Worm (Caenorhabditis elegans) whole organism, young adult: ENCODE measurements around the gene H41C03.1.

ENCODE experiments used
- B0035.1 ChIP-seq: sonication (generic microtip); optimal IDR thresholded peaks from 2 replicates; lab custom pipeline; 2016; ENCODE audit warnings: missing genetic modification characterization, mild to moderate bottlenecking, missing compliant biosample characterization, missing genotype, missing genetic modification reagents
- B0261.1 ChIP-seq: sonication (generic microtip); optimal IDR thresholded peaks from 2 replicates; lab custom pipeline; 2016; ENCODE audit warnings: mild to moderate bottlenecking, missing genetic modification characterization, moderate library complexity, missing compliant biosample characterization
- C06A6.2 ChIP-seq: fragments of 200-800 bp; sonication (Bioruptor generic); conservative IDR thresholded peaks from 2 replicates; pipeline ENCODE4 v1.3.6; 2022; ENCODE audit warnings: missing genetic modification characterization, missing compliant biosample characterization
- D2030.7 ChIP-seq: fragments of 200-800 bp; sonication (Bioruptor generic); IDR thresholded peaks from 2 replicates; pipeline ENCODE4 v1.3.6; 2022; ENCODE audit warnings: missing genetic modification reagents, missing genetic modification characterization, missing compliant biosample characterization
- F23B12.7 ChIP-seq: sonication (generic microtip); optimal IDR thresholded peaks from 2 replicates; lab custom pipeline; 2017; ENCODE audit warnings: missing genetic modification characterization, mild to moderate bottlenecking, missing compliant biosample characterization, antibody characterized with exemption, moderate library complexity; ENCODE audit not compliant: insufficient read depth
- F33H1.4 ChIP-seq: fragments of 200-800 bp; sonication (Bioruptor generic); IDR thresholded peaks from 2 replicates; pipeline ENCODE4 v1.3.6; 2022; ENCODE audit warnings: missing genetic modification reagents, missing genetic modification characterization, missing compliant biosample characterization
- F37B4.10 ChIP-seq: fragments of 200-800 bp; sonication (Bioruptor generic); IDR thresholded peaks from 2 replicates; pipeline ENCODE4 v1.3.6; 2022; ENCODE audit warnings: missing genetic modification characterization, missing compliant biosample characterization
- F52B5.7 ChIP-seq: sonication (generic microtip); optimal IDR thresholded peaks from 2 replicates; lab custom pipeline; 2016; ENCODE audit warnings: mild to moderate bottlenecking, missing genetic modification characterization, missing compliant biosample characterization
- T07F8.4 ChIP-seq: sonication (generic microtip); optimal IDR thresholded peaks from 2 replicates; lab custom pipeline; 2016; ENCODE audit warnings: mild to moderate bottlenecking, missing genetic modification characterization, moderate library complexity, missing compliant biosample characterization
- Y95B8A.8 ChIP-seq: fragments of 200-800 bp; sonication (Bioruptor generic); IDR thresholded peaks from 2 replicates; pipeline ENCODE4 v1.3.6; 2022; ENCODE audit warnings: missing genetic modification reagents, missing genetic modification characterization, missing compliant biosample characterization
- akir-1 ChIP-seq: fragments of 200-800 bp; sonication (Bioruptor generic); optimal IDR thresholded peaks from 2 replicates; lab custom pipeline; 2018; ENCODE audit warnings: mild to moderate bottlenecking, missing genetic modification characterization, moderate library complexity, missing compliant biosample characterization
- athp-1 ChIP-seq: sonication (generic microtip); optimal IDR thresholded peaks from 2 replicates; lab custom pipeline; 2017; ENCODE audit warnings: mild to moderate bottlenecking, missing genetic modification characterization, missing compliant biosample characterization
- attf-6 ChIP-seq: fragments of 200-800 bp; sonication (Bioruptor generic); IDR thresholded peaks from 2 replicates; pipeline ENCODE4 v1.3.6; 2022; ENCODE audit warnings: missing genetic modification reagents, missing genetic modification characterization, missing compliant biosample characterization
- bed-1 ChIP-seq: fragments of 200-800 bp; sonication (Bioruptor generic); IDR thresholded peaks from 2 replicates; pipeline ENCODE4 v1.3.6; 2022; ENCODE audit warnings: missing genetic modification reagents, missing genetic modification characterization, missing compliant biosample characterization
- bed-2 ChIP-seq: fragments of 200-800 bp; sonication (Bioruptor generic); IDR thresholded peaks from 2 replicates; pipeline ENCODE4 v1.3.6; 2022; ENCODE audit warnings: missing genetic modification reagents, missing genetic modification characterization, missing compliant biosample characterization
- cebp-1 ChIP-seq, 2 experiments: fragments of 200-800 bp in 1 of 2; sonication (Bioruptor generic) in 1 of 2; sonication (generic microtip) in 1 of 2; IDR thresholded peaks in 1 of 2; optimal IDR thresholded peaks in 1 of 2; 2 replicates each; pipeline versions ENCODE4 v1.3.6 to Lab custom; 2017 to 2022; ENCODE audit warnings: missing compliant biosample characterization in 2 of 2, missing genetic modification characterization in 2 of 2, mild to moderate bottlenecking in 1 of 2, missing genetic modification reagents in 1 of 2, moderate library complexity in 1 of 2
- ceh-100 ChIP-seq: fragments of 200-800 bp; sonication (Bioruptor generic); IDR thresholded peaks from 2 replicates; pipeline ENCODE4 v1.3.6; 2022; ENCODE audit warnings: missing genetic modification reagents, missing genetic modification characterization, missing compliant biosample characterization
- dox-1 ChIP-seq: fragments of 200-800 bp; sonication (Bioruptor generic); IDR thresholded peaks from 2 replicates; pipeline ENCODE4 v1.3.6; 2022; ENCODE audit warnings: missing genetic modification reagents, missing genetic modification characterization, missing compliant biosample characterization
- dpl-1 ChIP-seq: fragments of 150-350 bp; optimal IDR thresholded peaks from 2 replicates; lab custom pipeline; 2014; ENCODE audit warnings: missing biosample characterization, missing genetic modification reagents, missing genetic modification characterization
- efl-1 ChIP-seq: fragments of 150-350 bp; optimal IDR thresholded peaks from 2 replicates; lab custom pipeline; 2014; ENCODE audit warnings: missing biosample characterization, missing genetic modification reagents, missing genetic modification characterization
- egl-18 ChIP-seq: fragments of 200-800 bp; sonication (Bioruptor generic); IDR thresholded peaks from 2 replicates; pipeline ENCODE4 v1.3.6; 2022; ENCODE audit warnings: missing genetic modification reagents, missing genetic modification characterization, missing compliant biosample characterization
- gei-17 ChIP-seq: fragments of 200-800 bp; sonication (Bioruptor generic); optimal IDR thresholded peaks from 2 replicates; lab custom pipeline; 2018; ENCODE audit warnings: mild to moderate bottlenecking, missing genetic modification characterization, missing compliant biosample characterization
- hlh-12 ChIP-seq: sonication (generic microtip); optimal IDR thresholded peaks from 2 replicates; lab custom pipeline; 2016; ENCODE audit warnings: missing genetic modification characterization, missing compliant biosample characterization
- hmg-1.2 ChIP-seq: fragments of 200-800 bp; sonication (Bioruptor generic); IDR thresholded peaks from 2 replicates; pipeline ENCODE4 v1.3.6; 2022; ENCODE audit warnings: missing genetic modification reagents, missing genetic modification characterization, missing compliant biosample characterization
- hrde-1 ChIP-seq: sonication (generic microtip); optimal IDR thresholded peaks from 2 replicates; lab custom pipeline; 2016; ENCODE audit warnings: missing genetic modification characterization, mild to moderate bottlenecking, missing compliant biosample characterization, moderate library complexity, missing genotype, missing genetic modification reagents, borderline replicate concordance
- let-607 ChIP-seq, 2 experiments: fragments of 200-800 bp in 1 of 2; sonication (Bioruptor generic) in 1 of 2; sonication (generic microtip) in 1 of 2; optimal IDR thresholded peaks; 2 replicates each; lab custom pipeline; 2016 to 2018; ENCODE audit warnings: mild to moderate bottlenecking in 2 of 2, missing compliant biosample characterization in 2 of 2, missing genetic modification characterization in 2 of 2, moderate library complexity in 2 of 2, missing genotype in 1 of 2
- lin-35 ChIP-seq, 3 experiments: fragments of 150-350 bp in 2 of 3; sonication (generic microtip) in 1 of 3; optimal IDR thresholded peaks; 2 replicates each; lab custom pipeline; 2014 to 2018; ENCODE audit warnings: missing biosample characterization in 3 of 3, missing genetic modification characterization in 3 of 3, missing genetic modification reagents in 3 of 3
- lsl-1 ChIP-seq: fragments of 200-800 bp; sonication (Bioruptor generic); optimal IDR thresholded peaks from 2 replicates; lab custom pipeline; 2018; ENCODE audit warnings: mild to moderate bottlenecking, missing genetic modification characterization, moderate library complexity, missing compliant biosample characterization
- lsy-27 ChIP-seq: sonication (generic microtip); optimal IDR thresholded peaks from 2 replicates; lab custom pipeline; 2017; ENCODE audit warnings: missing genetic modification characterization, mild to moderate bottlenecking, missing compliant biosample characterization, antibody characterized with exemption, missing genotype, borderline replicate concordance; ENCODE audit not compliant: insufficient read depth
- mcd-1 ChIP-seq: fragments of 200-800 bp; sonication (Bioruptor generic); IDR thresholded peaks from 2 replicates; pipeline ENCODE4 v1.3.6; 2022; ENCODE audit warnings: missing genetic modification reagents, missing genetic modification characterization, missing compliant biosample characterization
- nfyb-1 ChIP-seq: fragments of 200-800 bp; sonication (Bioruptor generic); IDR thresholded peaks from 2 replicates; pipeline ENCODE4 v1.3.6; 2022; ENCODE audit warnings: missing genetic modification reagents, missing genetic modification characterization, missing compliant biosample characterization
- nhr-120 ChIP-seq: fragments of 200-800 bp; sonication (Bioruptor generic); IDR thresholded peaks from 2 replicates; pipeline ENCODE4 v1.3.6; 2022; ENCODE audit warnings: missing genetic modification characterization, missing compliant biosample characterization
- nhr-80 ChIP-seq: sonication (generic microtip); optimal IDR thresholded peaks from 2 replicates; lab custom pipeline; 2016; ENCODE audit warnings: missing genetic modification characterization, missing compliant biosample characterization
- pbrm-1 ChIP-seq: fragments of 200-800 bp; sonication (Bioruptor generic); IDR thresholded peaks from 2 replicates; pipeline ENCODE4 v1.3.6; 2022; ENCODE audit warnings: missing genetic modification reagents, missing genetic modification characterization, missing compliant biosample characterization
- repo-1 ChIP-seq: sonication (generic microtip); optimal IDR thresholded peaks from 2 replicates; lab custom pipeline; 2017; ENCODE audit warnings: mild to moderate bottlenecking, missing genetic modification characterization, missing compliant biosample characterization
- snpc-4 ChIP-seq, 5 experiments: fragments of 150-350 bp in 1 of 5; sonication (generic microtip) in 4 of 5; optimal IDR thresholded peaks; 2 replicates each; lab custom pipeline; 2014 to 2018; ENCODE audit warnings: missing genetic modification characterization in 5 of 5, missing biosample characterization in 3 of 5, antibody characterized with exemption in 2 of 5, mild to moderate bottlenecking in 2 of 5, missing compliant biosample characterization in 2 of 5, missing genotype in 2 of 5, moderate library complexity in 2 of 5, missing genetic modification reagents in 1 of 5
- sptf-2 ChIP-seq: fragments of 200-800 bp; sonication (Bioruptor generic); optimal IDR thresholded peaks from 2 replicates; lab custom pipeline; 2018; ENCODE audit warnings: mild to moderate bottlenecking, missing genetic modification characterization, missing compliant biosample characterization
- tbp1 ChIP-seq: fragments of 200-800 bp; sonication (Bioruptor generic); optimal IDR thresholded peaks from 2 replicates; lab custom pipeline; 2018; ENCODE audit warnings: mild to moderate bottlenecking, missing genetic modification characterization, missing compliant biosample characterization
- xnd-1 ChIP-seq: sonication (generic microtip); optimal IDR thresholded peaks from 2 replicates; lab custom pipeline; 2016; ENCODE audit warnings: missing genotype, missing genetic modification reagents, missing genetic modification characterization, missing compliant biosample characterization
- zfh-2 ChIP-seq: fragments of 200-800 bp; sonication (Bioruptor generic); conservative IDR thresholded peaks from 2 replicates; pipeline ENCODE4 v1.3.6; 2022; ENCODE audit warnings: missing genetic modification reagents, missing genetic modification characterization, missing compliant biosample characterization
- ztf-18 ChIP-seq: sonication (generic microtip); optimal IDR thresholded peaks from 2 replicates; lab custom pipeline; 2016; ENCODE audit warnings: missing genotype, mild to moderate bottlenecking, missing genetic modification characterization, missing compliant biosample characterization

The H41C03.1 gene

DNA sequence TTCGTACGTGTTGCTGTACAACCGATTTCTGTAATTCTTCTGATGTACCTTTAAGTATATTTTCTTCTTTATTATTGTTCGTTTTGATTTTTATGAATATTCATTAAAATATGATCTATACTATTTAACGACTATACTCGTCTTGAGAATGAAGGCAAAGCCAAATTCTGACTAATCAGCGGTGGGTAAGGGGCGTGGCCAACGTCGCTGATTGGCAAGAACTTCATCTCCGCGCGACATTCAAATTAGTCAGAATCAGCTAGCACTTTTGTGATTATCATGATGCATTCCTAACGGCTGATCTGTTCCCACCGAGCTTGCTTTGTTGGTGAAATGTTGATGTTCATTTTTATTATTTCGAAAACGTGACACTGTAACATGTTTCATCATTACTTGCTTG, 12.7 kb downstream of the H41C03.1 start (continued):
- TF ChIP-seq bed-1 (GFP tag; lab: Robert Waterston, UW), result no peak

ce11 chrII:5871508-5871907, 17.3 kb downstream of the H41C03.1 start:
- peak; percentile 22 for TF ChIP-seq nhr-80 (tag; lab: Kevin White, UChicago)
- TF ChIP-seq Y95B8A.8, result no peak

ce11 chrII:5872414-5872813, 18.2 kb downstream of the H41C03.1 start:
- TF ChIP-seq hlh-12 (no peak), cebp-1 (GFP tag; IDR thresholded peaks at IDR 0.05; lab: Robert Waterston, UW) (no peak), cebp-1 (tag; optimal IDR thresholded peaks at IDR 0.05; lab: Kevin White, UChicago) (no peak), nhr-80 (tag; lab: Kevin White, UChicago) (peak; percentile 4)
- TF ChIP-seq, all 124 proteins: peak for 1

- TF ChIP-seq let-607 (tag; optimal IDR thresholded peaks at IDR 0.05; lab: Kevin White, UChicago) (peak in 1 of 2 experiments; percentile 12), D2030.7 (GFP tag; lab: Robert Waterston, UW) (peak; percentile 39; the same call in 1 of the 2 replicates), hrde-1 (tag; lab: Kevin White, UChicago) (no peak), gei-17 (GFP tag; lab: Kevin White, UChicago) (no peak), C06A6.2 (no peak), F52B5.7 (tag; lab: Kevin White, UChicago) (no peak), lsl-1 (peak; percentile 15), repo-1 (no peak), dpl-1 (no peak), snpc-4 (GFP tag; optimal IDR thresholded peaks at IDR 0.05; lab: Kevin White, UChicago) (no peak), snpc-4 (tag; optimal IDR thresholded peaks at IDR 0.05; lab: Kevin White, UChicago) (peak in 1 of 4 experiments; percentile 51), ceh-100 (GFP tag; lab: Robert Waterston, UW) (peak; percentile 94), F33H1.4 (GFP tag; lab: Robert Waterston, UW) (no peak), attf-6 (GFP tag; lab: Robert Waterston, UW) (no peak), T07F8.4 (tag; lab: Kevin White, UChicago) (no peak), lsy-27 (tag; lab: Kevin White, UChicago) (peak; percentile 14), lin-35 (GFP tag; optimal IDR thresholded peaks at IDR 0.05; lab: Kevin White, UChicago) (no peak), hmg-1.2 (peak; percentile 70; the same call in 1 of the 2 replicates), zfh-2 (GFP tag; lab: Robert Waterston, UW) (peak; percentile 33; the same call in 1 of the 2 replicates), tbp1 (GFP tag; lab: Kevin White, UChicago) (peak; percentile 11), dox-1 (GFP tag; lab: Robert Waterston, UW) (peak; percentile 70), nfyb-1 (GFP tag; lab: Robert Waterston, UW) (no peak), F37B4.10 (GFP tag; lab: Robert Waterston, UW) (no peak), B0261.1 (tag; lab: Kevin White, UChicago) (no peak), athp-1 (no peak), xnd-1 (tag; lab: Kevin White, UChicago) (no peak), bed-2 (GFP tag; lab: Robert Waterston, UW) (no peak), B0035.1 (tag; lab: Kevin White, UChicago) (no peak), nhr-120 (GFP tag; lab: Robert Waterston, UW) (no peak), efl-1 (GFP tag; lab: Kevin White, UChicago) (no peak), egl-18 (GFP tag; lab: Robert Waterston, UW) (no peak), mcd-1 (GFP tag; lab: Robert Waterston, UW) (peak; percentile 85), pbrm-1 (GFP tag; lab: Robert Waterston, UW) (peak; percentile 47; the same call in 1 of the 2 replicates), nhr-80 (tag; lab: Kevin White, UChicago) (peak; percentile 84), ztf-18 (tag; lab: Kevin White, UChicago) (no peak), F23B12.7 (peak; percentile 48), akir-1 (GFP tag; lab: Kevin White, UChicago) (no peak), sptf-2 (GFP tag; lab: Kevin White, UChicago) (no peak)
Measured at ce11 chrII:5873564-5874070, 19.4 kb downstream of the H41C03.1 start, which contains the start of gene tex-2. Gene tex-2, minus strand, starts transcription at chrII:5873614.
